Worm (Caenorhabditis elegans) whole organism, L3 larva: ENCODE results near the gene nas-13.

Experiments used
- R02D3.7 ChIP-seq: fragments of 150-350 bp; optimal IDR thresholded peaks from 2 replicates; lab custom pipeline; 2014; ENCODE audit warnings: missing biosample characterization, missing genetic modification characterization
- ZK546.5 ChIP-seq: sonication (generic microtip); optimal IDR thresholded peaks from 2 replicates; lab custom pipeline; 2017; ENCODE audit warnings: missing biosample characterization, missing genetic modification characterization
- aly-2 ChIP-seq: fragments of 150-350 bp; optimal IDR thresholded peaks from 2 replicates; lab custom pipeline; 2014; ENCODE audit warnings: missing biosample characterization, missing genetic modification characterization
- ama-1 ChIP-seq: fragments of 150-350 bp; optimal IDR thresholded peaks from 2 replicates; lab custom pipeline; 2018
- ceh-16 ChIP-seq: sonication (generic microtip); optimal IDR thresholded peaks from 2 replicates; lab custom pipeline; 2017; ENCODE audit warnings: missing biosample characterization, missing genetic modification characterization
- ceh-28 ChIP-seq: fragments of 150-350 bp; optimal IDR thresholded peaks from 2 replicates; lab custom pipeline; 2014; ENCODE audit warnings: missing biosample characterization, missing genetic modification reagents, missing genetic modification characterization
- ceh-9 ChIP-seq: sonication (generic microtip); optimal IDR thresholded peaks from 2 replicates; lab custom pipeline; 2018; ENCODE audit warnings: missing biosample characterization, missing genetic modification characterization
- egl-27 ChIP-seq: sonication (generic microtip); optimal IDR thresholded peaks from 4 replicates; lab custom pipeline; 2017; ENCODE audit warnings: missing biosample characterization, missing genetic modification reagents, missing genetic modification characterization
- egl-5 ChIP-seq: fragments of 150-350 bp; optimal IDR thresholded peaks from 2 replicates; lab custom pipeline; 2017; ENCODE audit warnings: missing biosample characterization, missing genetic modification reagents, missing genetic modification characterization, inconsistent platforms
- elt-2 ChIP-seq: sonication (generic microtip); optimal IDR thresholded peaks from 2 replicates; lab custom pipeline; 2016; ENCODE audit warnings: missing genetic modification reagents, mild to moderate bottlenecking, missing genetic modification characterization, missing compliant biosample characterization
- elt-3 ChIP-seq, 3 experiments: fragments of 150-350 bp in 1 of 3; sonication (generic microtip) in 2 of 3; optimal IDR thresholded peaks; 2 replicates in 2 of 3; 4 replicates in 1 of 3; lab custom pipeline; 2014 to 2017; ENCODE audit warnings: missing biosample characterization in 3 of 3, missing genetic modification characterization in 3 of 3
- fkh-10 ChIP-seq: sonication (generic microtip); optimal IDR thresholded peaks from 2 replicates; lab custom pipeline; 2017; ENCODE audit warnings: missing biosample characterization, missing genetic modification reagents, missing genetic modification characterization
- fkh-2 ChIP-seq: fragments of 150-350 bp; optimal IDR thresholded peaks from 2 replicates; lab custom pipeline; 2014; ENCODE audit warnings: missing biosample characterization, missing genetic modification reagents, missing genetic modification characterization
- fos-1 ChIP-seq: fragments of 150-350 bp; optimal IDR thresholded peaks from 2 replicates; lab custom pipeline; 2014; ENCODE audit warnings: missing biosample characterization, missing genetic modification characterization
- hmg-11 ChIP-seq: sonication (generic microtip); optimal IDR thresholded peaks from 2 replicates; lab custom pipeline; 2016; ENCODE audit warnings: missing genetic modification characterization, missing compliant biosample characterization
- jun-1 ChIP-seq: fragments of 150-350 bp; optimal IDR thresholded peaks from 2 replicates; lab custom pipeline; 2014; ENCODE audit warnings: missing biosample characterization, missing genetic modification reagents, missing genetic modification characterization
- lin-15B ChIP-seq: fragments of 150-350 bp; optimal IDR thresholded peaks from 2 replicates; lab custom pipeline; 2014; ENCODE audit warnings: missing biosample characterization, missing genetic modification characterization
- lin-39 ChIP-seq: fragments of 150-350 bp; optimal IDR thresholded peaks from 2 replicates; lab custom pipeline; 2018; ENCODE audit warnings: missing biosample characterization, missing genetic modification reagents, missing genetic modification characterization
- lsy-12 ChIP-seq: sonication (generic microtip); optimal IDR thresholded peaks from 2 replicates; lab custom pipeline; 2016; ENCODE audit warnings: mild to moderate bottlenecking, missing genetic modification characterization, missing compliant biosample characterization
- mdl-1 ChIP-seq: fragments of 150-350 bp; optimal IDR thresholded peaks from 2 replicates; lab custom pipeline; 2014; ENCODE audit warnings: missing biosample characterization, missing genetic modification characterization
- nfya-1 ChIP-seq: sonication (generic microtip); optimal IDR thresholded peaks from 2 replicates; lab custom pipeline; 2017; ENCODE audit warnings: missing genetic modification characterization, mild to moderate bottlenecking, missing compliant biosample characterization, antibody characterized with exemption, moderate library complexity; ENCODE audit not compliant: insufficient read depth
- nhr-23 ChIP-seq: fragments of 150-350 bp; optimal IDR thresholded peaks from 2 replicates; lab custom pipeline; 2014; ENCODE audit warnings: missing biosample characterization, missing genetic modification reagents, missing genetic modification characterization
- nhr-237 ChIP-seq: fragments of 150-350 bp; optimal IDR thresholded peaks from 2 replicates; lab custom pipeline; 2014; ENCODE audit warnings: missing biosample characterization, missing genetic modification characterization
- nhr-25 ChIP-seq: sonication (generic microtip); optimal IDR thresholded peaks from 2 replicates; lab custom pipeline; 2017; ENCODE audit warnings: missing biosample characterization, missing genetic modification characterization
- nhr-28 ChIP-seq: fragments of 150-350 bp; optimal IDR thresholded peaks from 2 replicates; lab custom pipeline; 2014; ENCODE audit warnings: missing biosample characterization, missing genetic modification characterization
- nhr-43 ChIP-seq: sonication (generic microtip); optimal IDR thresholded peaks from 2 replicates; lab custom pipeline; 2016; ENCODE audit warnings: mild to moderate bottlenecking, missing genetic modification characterization, missing compliant biosample characterization; ENCODE audit not compliant: poor library complexity, severe bottlenecking
- nhr-67 ChIP-seq: fragments of 150-350 bp; optimal IDR thresholded peaks from 2 replicates; lab custom pipeline; 2014; ENCODE audit warnings: missing biosample characterization, missing genetic modification characterization
- nhr-76 ChIP-seq: fragments of 150-350 bp; sonication (generic microtip); optimal IDR thresholded peaks from 5 replicates; lab custom pipeline; 2014; ENCODE audit warnings: missing biosample characterization, missing genetic modification characterization
- nhr-77 ChIP-seq: fragments of 150-350 bp; optimal IDR thresholded peaks from 2 replicates; lab custom pipeline; 2014; ENCODE audit warnings: missing biosample characterization, missing genetic modification characterization
- pqm-1 ChIP-seq: fragments of 150-350 bp; optimal IDR thresholded peaks from 2 replicates; lab custom pipeline; 2017; ENCODE audit warnings: missing biosample characterization, missing genetic modification characterization, inconsistent platforms
- sea-2 ChIP-seq: fragments of 150-350 bp; sonication (generic microtip); optimal IDR thresholded peaks from 4 replicates; lab custom pipeline; 2014; ENCODE audit warnings: missing biosample characterization, missing genetic modification reagents, missing genetic modification characterization
- skn-1 ChIP-seq: fragments of 150-350 bp; optimal IDR thresholded peaks from 2 replicates; lab custom pipeline; 2014; ENCODE audit warnings: missing biosample characterization, missing genetic modification characterization
- snpc-4 ChIP-seq: fragments of 150-350 bp; optimal IDR thresholded peaks from 2 replicates; lab custom pipeline; 2014; ENCODE audit warnings: missing biosample characterization, missing genetic modification characterization
- tbx-2 ChIP-seq: sonication (generic microtip); optimal IDR thresholded peaks from 2 replicates; lab custom pipeline; 2016; ENCODE audit warnings: mild to moderate bottlenecking, missing genetic modification characterization, missing compliant biosample characterization
- unc-62 ChIP-seq: fragments of 150-350 bp; sonication (generic microtip); optimal IDR thresholded peaks from 4 replicates; lab custom pipeline; 2014; ENCODE audit warnings: missing biosample characterization, missing genetic modification reagents, missing genetic modification characterization

nas-13 gene

DNA sequence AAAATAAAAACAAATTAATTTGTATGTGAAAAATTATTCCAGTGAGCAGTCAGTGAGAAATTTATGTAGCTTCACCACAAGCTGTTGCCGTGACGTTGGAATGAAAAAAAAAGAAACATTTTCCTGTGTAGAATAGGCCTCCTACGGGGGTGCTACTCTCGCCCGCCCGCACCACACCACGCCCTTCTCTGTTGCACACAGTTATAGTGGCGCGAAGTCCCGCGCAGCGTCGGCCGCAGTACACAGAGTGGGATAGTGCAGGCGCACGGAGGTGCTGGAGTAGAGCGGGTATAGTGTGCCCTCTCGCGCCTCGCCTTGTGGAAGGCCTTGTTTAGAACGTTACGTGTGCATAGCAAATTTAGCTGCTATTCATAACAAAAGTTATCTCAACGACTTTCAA is 10.7 kb upstream of the nas-13 start:
- TF ChIP-seq tbx-2: no peak
- peak; percentile 85 for TF ChIP-seq snpc-4

ce11 chrX:15434922-15435321 is 6.9 kb upstream of the nas-13 start:
- no peak for TF ChIP-seq ama-1
- TF ChIP-seq snpc-4: peak; percentile 36
- TF ChIP-seq ceh-9 (tag; lab: Kevin White, UChicago): no peak
- no peak for TF ChIP-seq ZK546.5 (tag; lab: Kevin White, UChicago)
- TF ChIP-seq R02D3.7 (tag; lab: Kevin White, UChicago): no peak
- TF ChIP-seq skn-1 (tag; lab: Kevin White, UChicago): no peak

DNA sequence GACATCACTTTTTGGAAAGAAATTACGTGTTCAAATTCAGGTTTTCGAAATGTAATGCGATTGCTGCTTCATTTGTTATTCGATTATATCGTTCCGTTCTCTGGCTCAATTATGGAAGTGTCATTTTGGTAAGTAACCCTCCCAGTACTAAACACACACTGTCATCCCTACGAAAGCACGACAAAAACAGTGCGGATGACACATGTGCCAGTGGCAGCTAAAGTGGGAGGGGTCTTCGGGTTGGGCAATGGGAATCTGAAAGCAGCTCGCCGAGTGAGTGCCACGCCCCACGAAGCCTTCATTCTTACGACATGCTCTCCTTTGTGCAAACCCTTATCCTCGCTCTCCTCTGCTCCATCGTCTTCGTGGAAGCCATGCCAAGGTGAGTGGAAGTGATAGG is 5.4 kb upstream of the nas-13 start, which contains the start of gene flp-32:
flp-32 (plus strand) TSS at position 301 of the 400 bp plus-strand sequence.
- no peak for TF ChIP-seq hmg-11

DNA sequence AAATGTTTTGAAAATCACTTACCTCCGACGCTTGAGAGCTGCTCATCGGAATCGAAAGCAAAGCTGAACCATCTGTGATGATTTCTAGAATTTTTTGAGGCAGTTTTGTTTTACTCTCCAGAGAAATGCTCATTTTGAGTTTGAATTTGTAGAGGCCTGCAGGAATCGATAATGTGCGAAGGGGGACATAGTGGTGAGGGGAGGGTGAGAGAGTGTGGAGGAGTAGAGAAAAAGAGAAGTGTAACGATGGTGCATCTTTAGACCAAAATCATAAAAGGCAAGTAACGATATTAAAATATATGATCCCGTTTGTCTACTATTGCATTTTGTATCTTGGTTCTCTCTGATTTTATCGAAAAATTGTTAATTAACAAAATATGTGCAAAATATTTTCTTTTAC is 2.9 kb upstream of the nas-13 start, which contains the start of gene blos-8:
blos-8 (minus strand) TSS at position 216 of the 400 bp plus-strand sequence.
- TF ChIP-seq hmg-11: peak; percentile 43
- no peak for TF ChIP-seq unc-62
- TF ChIP-seq ceh-28: peak; percentile 47

ce11 chrX:15423708-15424423 is 4.2 kb downstream of the nas-13 start:
- TF ChIP-seq aly-2 (tag; lab: Kevin White, UChicago) (no peak), ceh-9 (tag; lab: Kevin White, UChicago) (no peak), sea-2 (GFP tag; lab: Kevin White, UChicago) (no peak), elt-3 (tag; optimal IDR thresholded peaks at IDR 0.05; lab: Kevin White, UChicago) (peak in 2 of 3 experiments; percentile 5 to 75), fos-1 (tag; lab: Kevin White, UChicago) (no peak), egl-27 (no peak), nhr-67 (tag; lab: Kevin White, UChicago) (no peak), elt-2 (tag; lab: Kevin White, UChicago) (peak; percentile 94), fkh-10 (GFP tag; lab: Kevin White, UChicago) (no peak), lsy-12 (tag; lab: Kevin White, UChicago) (no peak), egl-5 (tag; lab: Kevin White, UChicago) (no peak), ceh-28 (no peak), nhr-76 (tag; lab: Kevin White, UChicago) (no peak), mdl-1 (tag; lab: Kevin White, UChicago) (no peak), nhr-28 (no peak), nhr-43 (tag; lab: Kevin White, UChicago) (no peak), snpc-4 (peak; percentile 12), pqm-1 (tag; lab: Kevin White, UChicago) (peak; percentile 77), ceh-16 (tag; lab: Kevin White, UChicago) (no peak), nfya-1 (tag; lab: Kevin White, UChicago) (no peak), nhr-77 (tag; lab: Kevin White, UChicago) (no peak), R02D3.7 (tag; lab: Kevin White, UChicago) (no peak), lin-39 (no peak), jun-1 (tag; lab: Kevin White, UChicago) (peak; percentile 55), nhr-237 (tag; lab: Kevin White, UChicago) (no peak), lin-15B (no peak), nhr-23 (tag; lab: Kevin White, UChicago) (no peak)
- TF ChIP-seq, all 47 proteins: peak for 5

ce11 chrX:15420671-15421070 is 7.4 kb downstream of the nas-13 start, which contains the start of gene F39D8.3:
Gene F39D8.3, plus strand, starts transcription at chrX:15420971.
- TF ChIP-seq nhr-25 (tag; lab: Kevin White, UChicago): peak; percentile 51
- no peak for TF ChIP-seq ZK546.5 (tag; lab: Kevin White, UChicago)
- no peak for TF ChIP-seq fkh-2 (tag; lab: Kevin White, UChicago)
- no peak for TF ChIP-seq snpc-4
- TF ChIP-seq lin-15B: no peak
- TF ChIP-seq, all 47 proteins: peak for 1
